Worm (Caenorhabditis elegans) whole organism, L1 larva: Measurements from ENCODE around the gene srlf-24.

Experiments
- C16A3.4 ChIP-seq: fragments of 150-350 bp; optimal IDR thresholded peaks from 2 replicates; lab custom pipeline; 2014; ENCODE audit warnings: missing biosample characterization, missing genetic modification characterization
- C34B4.2 ChIP-seq: sonication (generic microtip); optimal IDR thresholded peaks from 2 replicates; lab custom pipeline; 2017; ENCODE audit warnings: mild to moderate bottlenecking, missing genetic modification characterization, missing compliant biosample characterization
- F16B12.6 ChIP-seq: fragments of 150-350 bp; optimal IDR thresholded peaks from 2 replicates; lab custom pipeline; 2014; ENCODE audit warnings: missing biosample characterization, missing genetic modification characterization
- ceh-8 ChIP-seq: fragments of 200-800 bp; sonication (Bioruptor generic); optimal IDR thresholded peaks from 2 replicates; lab custom pipeline; 2018; ENCODE audit warnings: mild to moderate bottlenecking, missing genetic modification characterization, moderate library complexity, missing compliant biosample characterization
- ceh-90 ChIP-seq: sonication (generic microtip); optimal IDR thresholded peaks from 2 replicates; lab custom pipeline; 2016; ENCODE audit warnings: missing genetic modification characterization, missing compliant biosample characterization
- dpl-1 ChIP-seq, 3 experiments: fragments of 150-350 bp in 2 of 3; sonication (generic microtip) in 1 of 3; optimal IDR thresholded peaks; 2 replicates each; lab custom pipeline; 2014 to 2017; ENCODE audit warnings: missing biosample characterization in 3 of 3, missing genetic modification characterization in 3 of 3, missing genetic modification reagents in 3 of 3
- efl-1 ChIP-seq, 4 experiments: fragments of 150-350 bp; optimal IDR thresholded peaks in 3 of 4; peaks in 1 of 4; 1 replicate in 1 of 4; 2 replicates in 3 of 4; lab custom pipeline; 2014; ENCODE audit warnings: missing biosample characterization in 2 of 4, missing genetic modification characterization in 2 of 4, missing genetic modification reagents in 2 of 4
- egl-13 ChIP-seq: sonication (generic microtip); optimal IDR thresholded peaks from 2 replicates; lab custom pipeline; 2016; ENCODE audit warnings: missing genotype, missing genetic modification reagents, missing genetic modification characterization, missing compliant biosample characterization
- fkh-4 ChIP-seq: sonication (generic microtip); optimal IDR thresholded peaks from 2 replicates; lab custom pipeline; 2016; ENCODE audit warnings: missing compliant biosample characterization, missing genetic modification characterization, borderline replicate concordance
- fos-1 ChIP-seq: fragments of 150-350 bp; optimal IDR thresholded peaks from 2 replicates; lab custom pipeline; 2014; ENCODE audit warnings: missing biosample characterization, missing genetic modification characterization
- hlh-17 ChIP-seq: fragments of 200-800 bp; sonication (Bioruptor generic); optimal IDR thresholded peaks from 2 replicates; lab custom pipeline; 2018; ENCODE audit warnings: missing genetic modification characterization, mild to moderate bottlenecking, missing compliant biosample characterization, moderate library complexity, borderline replicate concordance
- isw-1 ChIP-seq: fragments of 200-800 bp; sonication (Bioruptor generic); IDR thresholded peaks from 2 replicates; pipeline ENCODE4 v1.3.6; 2022; ENCODE audit warnings: missing genetic modification characterization, missing compliant biosample characterization
- jun-1 ChIP-seq: fragments of 150-350 bp; optimal IDR thresholded peaks from 2 replicates; lab custom pipeline; 2014; ENCODE audit warnings: missing biosample characterization, missing genetic modification reagents, missing genetic modification characterization
- mdl-1 ChIP-seq, 2 experiments: fragments of 150-350 bp; optimal IDR thresholded peaks; 2 replicates each; lab custom pipeline; 2014 to 2017; ENCODE audit warnings: missing biosample characterization in 2 of 2, missing genetic modification characterization in 2 of 2, inconsistent platforms in 1 of 2
- nhr-11 ChIP-seq: fragments of 150-350 bp; optimal IDR thresholded peaks from 2 replicates; lab custom pipeline; 2014; ENCODE audit warnings: missing biosample characterization, missing genetic modification characterization
- nhr-47 ChIP-seq: sonication (generic microtip); optimal IDR thresholded peaks from 2 replicates; lab custom pipeline; 2016; ENCODE audit warnings: mild to moderate bottlenecking, missing genetic modification characterization, moderate library complexity, missing compliant biosample characterization
- nhr-85 ChIP-seq: sonication (generic microtip); peaks from one replicate; lab custom pipeline; 2016; ENCODE audit warnings: missing genetic modification characterization, inconsistent platforms, missing compliant biosample characterization
- pax-3 ChIP-seq: fragments of 200-800 bp; sonication (Bioruptor generic); optimal IDR thresholded peaks from 2 replicates; lab custom pipeline; 2018; ENCODE audit warnings: mild to moderate bottlenecking, missing genetic modification characterization, moderate library complexity, missing compliant biosample characterization
- skn-1 ChIP-seq: fragments of 150-350 bp; optimal IDR thresholded peaks from 2 replicates; lab custom pipeline; 2014; ENCODE audit warnings: missing biosample characterization, missing genetic modification characterization
- snpc-4 ChIP-seq: fragments of 150-350 bp; optimal IDR thresholded peaks from 2 replicates; lab custom pipeline; 2014; ENCODE audit warnings: missing biosample characterization, missing genetic modification characterization
- snu-23 ChIP-seq: sonication (generic microtip); optimal IDR thresholded peaks from 2 replicates; lab custom pipeline; 2016; ENCODE audit warnings: missing genetic modification characterization, missing compliant biosample characterization
- sup-37 ChIP-seq: fragments of 200-800 bp; sonication (Bioruptor generic); optimal IDR thresholded peaks from 2 replicates; lab custom pipeline; 2018; ENCODE audit warnings: mild to moderate bottlenecking, missing genetic modification characterization, missing compliant biosample characterization
- swsn-7 ChIP-seq: sonication (generic microtip); optimal IDR thresholded peaks from 2 replicates; lab custom pipeline; 2016; ENCODE audit warnings: missing genetic modification characterization, missing compliant biosample characterization
- tlp-1 ChIP-seq: fragments of 150-350 bp; optimal IDR thresholded peaks from 2 replicates; lab custom pipeline; 2014; ENCODE audit warnings: missing biosample characterization, missing genetic modification characterization
- zip-4 ChIP-seq: fragments of 200-800 bp; sonication (Bioruptor generic); optimal IDR thresholded peaks from 2 replicates; lab custom pipeline; 2018; ENCODE audit warnings: mild to moderate bottlenecking, missing genetic modification characterization, moderate library complexity, missing compliant biosample characterization
- ztf-11 ChIP-seq, 2 experiments: sonication (generic microtip); optimal IDR thresholded peaks; 2 replicates each; lab custom pipeline; 2016 to 2017; ENCODE audit warnings: missing genetic modification characterization in 2 of 2, missing biosample characterization in 1 of 2, missing compliant biosample characterization in 1 of 2

The srlf-24 gene

ce11 chrIV:11062984-11063613 lies 42.5 kb downstream of the srlf-24 start (continued):
- TF ChIP-seq snpc-4 (tag; lab: Kevin White, UChicago) (no peak), egl-13 (tag; lab: Kevin White, UChicago) (no peak), F16B12.6 (tag; lab: Kevin White, UChicago) (no peak), swsn-7 (tag; lab: Kevin White, UChicago) (peak; percentile 17), mdl-1 (tag; optimal IDR thresholded peaks at IDR 0.05; lab: Kevin White, UChicago) (no peak), fos-1 (tag; lab: Kevin White, UChicago) (no peak), tlp-1 (tag; lab: Kevin White, UChicago) (no peak), efl-1 (optimal IDR thresholded peaks at IDR 0.05; lab: Kevin White, UChicago) (no peak), efl-1 (GFP tag; optimal IDR thresholded peaks at IDR 0.05 in 1 of 2; lab: Kevin White, UChicago) (peak in 1 of 2 experiments; percentile 14), pax-3 (tag; lab: Kevin White, UChicago) (no peak), nhr-85 (tag; lab: Kevin White, UChicago) (no peak), C34B4.2 (tag; lab: Kevin White, UChicago) (no peak), sup-37 (GFP tag; lab: Kevin White, UChicago) (no peak), ztf-11 (tag; optimal IDR thresholded peaks at IDR 0.05; lab: Kevin White, UChicago) (no peak), isw-1 (GFP tag; lab: Robert Waterston, UW) (no peak), snu-23 (GFP tag; lab: Kevin White, UChicago) (peak; percentile 18), skn-1 (tag; lab: Kevin White, UChicago) (no peak), C16A3.4 (tag; lab: Kevin White, UChicago) (no peak), fkh-4 (tag; lab: Kevin White, UChicago) (no peak), zip-4 (GFP tag; lab: Kevin White, UChicago) (no peak), nhr-11 (peak; percentile 2), ceh-90 (tag; lab: Kevin White, UChicago) (no peak), nhr-47 (tag; lab: Kevin White, UChicago) (no peak), hlh-17 (GFP tag; lab: Kevin White, UChicago) (no peak), ceh-8 (GFP tag; lab: Kevin White, UChicago) (no peak), jun-1 (tag; lab: Kevin White, UChicago) (no peak), dpl-1 (GFP tag; optimal IDR thresholded peaks at IDR 0.05; lab: Kevin White, UChicago) (no peak)
- TF ChIP-seq, all 84 proteins: peak for 10
